Worm (Caenorhabditis elegans) whole organism, L2 larva: Measurements from ENCODE around the gene ztf-30.
A peak's percentile ranks its signal among the peaks of the same experiment; 100 is the strongest.

Experiments
- C34F6.9 ChIP-seq: fragments of 150-350 bp; optimal IDR thresholded peaks from 2 replicates; lab custom pipeline; 2014; ENCODE audit warnings: missing biosample characterization, missing genetic modification characterization
- F13H6.1 ChIP-seq: sonication (generic microtip); optimal IDR thresholded peaks from 2 replicates; lab custom pipeline; 2016; ENCODE audit warnings: missing genetic modification characterization, missing compliant biosample characterization
- R02D3.7 ChIP-seq: fragments of 150-350 bp; optimal IDR thresholded peaks from 2 replicates; lab custom pipeline; 2014; ENCODE audit warnings: missing biosample characterization, missing genetic modification characterization
- Y55F3AM.14 ChIP-seq: fragments of 200-800 bp; sonication (Bioruptor generic); optimal IDR thresholded peaks from 2 replicates; lab custom pipeline; 2018; ENCODE audit warnings: mild to moderate bottlenecking, missing genetic modification characterization, missing compliant biosample characterization
- ZK546.5 ChIP-seq: sonication (generic microtip); optimal IDR thresholded peaks from 2 replicates; lab custom pipeline; 2017; ENCODE audit warnings: missing biosample characterization, missing genetic modification characterization
- alr-1 ChIP-seq: fragments of 150-350 bp; optimal IDR thresholded peaks from 2 replicates; lab custom pipeline; 2014; ENCODE audit warnings: missing biosample characterization, missing genetic modification characterization
- aly-2 ChIP-seq: fragments of 150-350 bp; optimal IDR thresholded peaks from 2 replicates; lab custom pipeline; 2014; ENCODE audit warnings: missing biosample characterization, missing genetic modification characterization
- blmp-1 ChIP-seq: sonication (generic microtip); optimal IDR thresholded peaks from 2 replicates; lab custom pipeline; 2017; ENCODE audit warnings: missing genetic modification characterization, mild to moderate bottlenecking, missing compliant biosample characterization, antibody characterized with exemption, moderate library complexity; ENCODE audit not compliant: insufficient read depth
- ceh-16 ChIP-seq: fragments of 150-350 bp; optimal IDR thresholded peaks from 2 replicates; lab custom pipeline; 2014; ENCODE audit warnings: missing biosample characterization, missing genetic modification characterization
- ceh-82 ChIP-seq: fragments of 150-350 bp; optimal IDR thresholded peaks from 2 replicates; lab custom pipeline; 2014; ENCODE audit warnings: missing biosample characterization, missing genetic modification characterization
- crh-2 ChIP-seq: sonication (generic microtip); optimal IDR thresholded peaks from 2 replicates; lab custom pipeline; 2017; ENCODE audit warnings: missing biosample characterization, missing genetic modification characterization
- dmd-4 ChIP-seq: sonication (generic microtip); optimal IDR thresholded peaks from 2 replicates; lab custom pipeline; 2017; ENCODE audit warnings: missing biosample characterization, missing genetic modification characterization
- egl-27 ChIP-seq: sonication (generic microtip); optimal IDR thresholded peaks from 3 replicates; lab custom pipeline; 2017; ENCODE audit warnings: missing biosample characterization, missing genetic modification reagents, missing genetic modification characterization
- elt-1 ChIP-seq: fragments of 150-350 bp; optimal IDR thresholded peaks from 2 replicates; lab custom pipeline; 2014; ENCODE audit warnings: missing biosample characterization, missing genetic modification characterization
- elt-3 ChIP-seq: sonication (generic microtip); optimal IDR thresholded peaks from 2 replicates; lab custom pipeline; 2017; ENCODE audit warnings: missing biosample characterization, missing genetic modification characterization
- fos-1 ChIP-seq: fragments of 150-350 bp; optimal IDR thresholded peaks from 2 replicates; lab custom pipeline; 2014; ENCODE audit warnings: missing biosample characterization, missing genetic modification characterization
- gmeb-1 ChIP-seq: fragments of 150-350 bp; optimal IDR thresholded peaks from 2 replicates; lab custom pipeline; 2014; ENCODE audit warnings: missing biosample characterization, missing genetic modification characterization
- lin-11 ChIP-seq: fragments of 150-350 bp; sonication (generic microtip); optimal IDR thresholded peaks from 2 replicates; lab custom pipeline; 2014; ENCODE audit warnings: missing biosample characterization, missing genetic modification characterization, inconsistent platforms, mixed read lengths
- lin-13 ChIP-seq: fragments of 150-350 bp; optimal IDR thresholded peaks from 2 replicates; lab custom pipeline; 2014; ENCODE audit warnings: missing biosample characterization, missing genetic modification reagents, missing genetic modification characterization
- mab-5 ChIP-seq: fragments of 150-350 bp; optimal IDR thresholded peaks from 2 replicates; lab custom pipeline; 2014; ENCODE audit warnings: missing biosample characterization, missing genetic modification characterization
- mdl-1 ChIP-seq, 2 experiments: fragments of 150-350 bp in 1 of 2; sonication (generic microtip) in 1 of 2; optimal IDR thresholded peaks; 2 replicates each; lab custom pipeline; 2017; ENCODE audit warnings: missing biosample characterization in 2 of 2, missing genetic modification characterization in 2 of 2
- nhr-10 ChIP-seq: sonication (generic microtip); optimal IDR thresholded peaks from 2 replicates; lab custom pipeline; 2017; ENCODE audit warnings: missing biosample characterization, missing genetic modification characterization
- nhr-11 ChIP-seq: fragments of 150-350 bp; optimal IDR thresholded peaks from 2 replicates; lab custom pipeline; 2014; ENCODE audit warnings: missing biosample characterization, missing genetic modification characterization
- nhr-129 ChIP-seq: fragments of 150-350 bp; optimal IDR thresholded peaks from 2 replicates; lab custom pipeline; 2014; ENCODE audit warnings: missing biosample characterization, missing genetic modification characterization
- nhr-21 ChIP-seq: fragments of 150-350 bp; optimal IDR thresholded peaks from 2 replicates; lab custom pipeline; 2014; ENCODE audit warnings: missing biosample characterization, missing genetic modification characterization
- nhr-23 ChIP-seq: fragments of 150-350 bp; optimal IDR thresholded peaks from 2 replicates; lab custom pipeline; 2014; ENCODE audit warnings: missing biosample characterization, missing genetic modification reagents, missing genetic modification characterization
- nhr-25 ChIP-seq: fragments of 150-350 bp; sonication (generic microtip); optimal IDR thresholded peaks from 3 replicates; lab custom pipeline; 2014; ENCODE audit warnings: missing biosample characterization, missing genetic modification characterization
- nhr-6 ChIP-seq: fragments of 150-350 bp; optimal IDR thresholded peaks from 2 replicates; lab custom pipeline; 2014; ENCODE audit warnings: missing biosample characterization, missing genetic modification characterization
- nhr-77 ChIP-seq: fragments of 150-350 bp; optimal IDR thresholded peaks from 2 replicates; lab custom pipeline; 2014; ENCODE audit warnings: missing biosample characterization, missing genetic modification characterization
- peb-1 ChIP-seq: fragments of 150-350 bp; optimal IDR thresholded peaks from 2 replicates; lab custom pipeline; 2014; ENCODE audit warnings: missing biosample characterization, missing genetic modification characterization
- sem-4 ChIP-seq: fragments of 150-350 bp; optimal IDR thresholded peaks from 2 replicates; lab custom pipeline; 2014; ENCODE audit warnings: missing biosample characterization, missing genetic modification reagents, missing genetic modification characterization
- skn-1 ChIP-seq: sonication (generic microtip); optimal IDR thresholded peaks from 2 replicates; lab custom pipeline; 2017; ENCODE audit warnings: missing biosample characterization, missing genetic modification characterization
- sma-3 ChIP-seq: sonication (generic microtip); optimal IDR thresholded peaks from 2 replicates; lab custom pipeline; 2016; ENCODE audit warnings: missing genetic modification reagents, missing genetic modification characterization, missing compliant biosample characterization
- sma-9 ChIP-seq, 2 experiments: fragments of 150-350 bp in 1 of 2; sonication (generic microtip) in 1 of 2; optimal IDR thresholded peaks; 2 replicates each; lab custom pipeline; 2014 to 2016; ENCODE audit warnings: missing genetic modification characterization in 2 of 2, mild to moderate bottlenecking in 1 of 2, missing biosample characterization in 1 of 2, missing compliant biosample characterization in 1 of 2, missing genetic modification reagents in 1 of 2, moderate library complexity in 1 of 2
- snpc-4 ChIP-seq: fragments of 150-350 bp; optimal IDR thresholded peaks from 2 replicates; lab custom pipeline; 2014; ENCODE audit warnings: missing biosample characterization, missing genetic modification characterization
- unc-39 ChIP-seq: fragments of 150-350 bp; optimal IDR thresholded peaks from 2 replicates; lab custom pipeline; 2014; ENCODE audit warnings: missing biosample characterization, missing genetic modification characterization
- unc-55 ChIP-seq: fragments of 150-350 bp; sonication (generic microtip); optimal IDR thresholded peaks from 3 replicates; lab custom pipeline; 2014; ENCODE audit warnings: missing biosample characterization, missing genetic modification reagents, missing genetic modification characterization
- unc-62 ChIP-seq: fragments of 150-350 bp; optimal IDR thresholded peaks from 2 replicates; lab custom pipeline; 2014; ENCODE audit warnings: missing biosample characterization, missing genetic modification reagents, missing genetic modification characterization
- ztf-1 ChIP-seq: fragments of 200-800 bp; sonication (Bioruptor generic); conservative IDR thresholded peaks from 2 replicates; pipeline ENCODE4 v1.3.6; 2022; ENCODE audit warnings: missing genetic modification characterization, missing compliant biosample characterization
- ztf-11 ChIP-seq: sonication (generic microtip); optimal IDR thresholded peaks from 2 replicates; lab custom pipeline; 2017; ENCODE audit warnings: missing biosample characterization, missing genetic modification characterization
- ztf-4 ChIP-seq: fragments of 150-350 bp; optimal IDR thresholded peaks from 2 replicates; lab custom pipeline; 2014; ENCODE audit warnings: missing biosample characterization, missing genetic modification characterization

The ztf-30 gene

ce11 chrIII:8611282-8611681, 13.6 kb upstream of the ztf-30 start:
- TF ChIP-seq nhr-23 (tag; lab: Kevin White, UChicago) (no peak), nhr-11 (tag; lab: Kevin White, UChicago) (no peak), R02D3.7 (tag; lab: Kevin White, UChicago) (no peak), nhr-21 (tag; lab: Kevin White, UChicago) (no peak), lin-13 (GFP tag; lab: Kevin White, UChicago) (no peak), ztf-4 (tag; lab: Kevin White, UChicago) (no peak), aly-2 (tag; lab: Kevin White, UChicago) (no peak), skn-1 (tag; lab: Kevin White, UChicago) (no peak), mab-5 (tag; lab: Kevin White, UChicago) (no peak), lin-11 (tag; lab: Kevin White, UChicago) (no peak)

ce11 chrIII:8609683-8610082, 12.0 kb upstream of the ztf-30 start, which contains the start of gene C06E1.9:
Gene C06E1.9, minus strand, starts transcription at chrIII:8609783.
- TF ChIP-seq fos-1 (tag; lab: Kevin White, UChicago) (no peak), peb-1 (tag; lab: Kevin White, UChicago) (no peak), nhr-11 (tag; lab: Kevin White, UChicago) (no peak)
- TF ChIP-seq, all 48 proteins: peak for 0

ce11 chrIII:8605532-8605931, 7.9 kb upstream of the ztf-30 start, which contains the start of gene C06E1.1:
Gene C06E1.1, plus strand, starts transcription at chrIII:8605832.
- no peak for TF ChIP-seq ceh-16 (tag; lab: Kevin White, UChicago)
- TF ChIP-seq sma-9 (GFP tag; optimal IDR thresholded peaks at IDR 0.05; lab: Kevin White, UChicago), result no peak
- no peak for TF ChIP-seq sma-9 (tag; optimal IDR thresholded peaks at IDR 0.05; lab: Kevin White, UChicago)
- no peak for TF ChIP-seq C34F6.9 (tag; lab: Kevin White, UChicago)
- TF ChIP-seq ztf-4 (tag; lab: Kevin White, UChicago), result no peak
- no peak for TF ChIP-seq blmp-1 (tag; lab: Kevin White, UChicago)
- TF ChIP-seq unc-55 (GFP tag; lab: Kevin White, UChicago), result no peak
- no peak for TF ChIP-seq ztf-1 (GFP tag; lab: Robert Waterston, UW)
- no peak for TF ChIP-seq elt-1 (tag; lab: Kevin White, UChicago)
- TF ChIP-seq lin-11 (tag; lab: Kevin White, UChicago), result no peak
- TF ChIP-seq sma-3 (GFP tag; lab: Kevin White, UChicago), result no peak
- no peak for TF ChIP-seq nhr-25 (tag; lab: Kevin White, UChicago)
- no peak for TF ChIP-seq lin-13 (GFP tag; lab: Kevin White, UChicago)
- TF ChIP-seq gmeb-1, result no peak
- TF ChIP-seq, all 48 proteins: peak for 0

- no peak for TF ChIP-seq C34F6.9 (tag; lab: Kevin White, UChicago)
- TF ChIP-seq unc-62 (GFP tag; lab: Kevin White, UChicago), result no peak
- TF ChIP-seq blmp-1 (tag; lab: Kevin White, UChicago), result no peak
- no peak for TF ChIP-seq ztf-4 (tag; lab: Kevin White, UChicago)
- TF ChIP-seq ztf-1 (GFP tag; lab: Robert Waterston, UW), result no peak
- no peak for TF ChIP-seq nhr-6 (tag; lab: Kevin White, UChicago)
- TF ChIP-seq F13H6.1 (tag; lab: Kevin White, UChicago), result no peak
- TF ChIP-seq crh-2, result no peak
- no peak for TF ChIP-seq unc-39
- no peak for TF ChIP-seq ztf-11
- TF ChIP-seq alr-1 (tag; lab: Kevin White, UChicago), result no peak
- no peak for TF ChIP-seq R02D3.7 (tag; lab: Kevin White, UChicago)
- TF ChIP-seq egl-27 (tag; lab: Kevin White, UChicago), result no peak
- TF ChIP-seq lin-11 (tag; lab: Kevin White, UChicago), result no peak
- no peak for TF ChIP-seq nhr-11 (tag; lab: Kevin White, UChicago)
- TF ChIP-seq aly-2 (tag; lab: Kevin White, UChicago), result no peak
- TF ChIP-seq gmeb-1, result no peak
Measured at ce11 chrIII:8602148-8602547, 4.5 kb upstream of the ztf-30 start.

ce11 chrIII:8598961-8599360, 1.3 kb upstream of the ztf-30 start:
- TF ChIP-seq ztf-4 (tag; lab: Kevin White, UChicago) (no peak), nhr-77 (tag; lab: Kevin White, UChicago) (no peak), aly-2 (tag; lab: Kevin White, UChicago) (no peak), snpc-4 (tag; lab: Kevin White, UChicago) (no peak), crh-2 (peak; percentile 55), Y55F3AM.14 (GFP tag; lab: Kevin White, UChicago) (no peak), dmd-4 (no peak), elt-3 (tag; lab: Kevin White, UChicago) (no peak), gmeb-1 (no peak), lin-11 (tag; lab: Kevin White, UChicago) (no peak), nhr-129 (peak; percentile 34), ZK546.5 (tag; lab: Kevin White, UChicago) (no peak), ceh-82 (tag; lab: Kevin White, UChicago) (no peak), skn-1 (tag; lab: Kevin White, UChicago) (no peak), sma-3 (GFP tag; lab: Kevin White, UChicago) (peak; percentile 4), nhr-23 (tag; lab: Kevin White, UChicago) (no peak), nhr-11 (tag; lab: Kevin White, UChicago) (no peak), nhr-25 (tag; lab: Kevin White, UChicago) (peak; percentile 15), sem-4 (tag; lab: Kevin White, UChicago) (no peak), nhr-10 (tag; lab: Kevin White, UChicago) (no peak), mdl-1 (tag; optimal IDR thresholded peaks at IDR 0.05; lab: Kevin White, UChicago) (no peak), nhr-21 (tag; lab: Kevin White, UChicago) (peak; percentile 27), egl-27 (tag; lab: Kevin White, UChicago) (peak; percentile 48), R02D3.7 (tag; lab: Kevin White, UChicago) (no peak), alr-1 (tag; lab: Kevin White, UChicago) (no peak), unc-62 (GFP tag; lab: Kevin White, UChicago) (no peak), fos-1 (tag; lab: Kevin White, UChicago) (no peak)
